Worm (Caenorhabditis elegans) whole organism, L4 larva: ENCODE data around the gene ccnk-1.

Experiments used
- F49E8.2 ChIP-seq: sonication (generic microtip); optimal IDR thresholded peaks from 2 replicates; lab custom pipeline; 2016; ENCODE audit warnings: missing compliant biosample characterization, mild to moderate bottlenecking, missing genetic modification characterization, borderline replicate concordance
- ama-1 ChIP-seq: fragments of 150-350 bp; optimal IDR thresholded peaks from 2 replicates; lab custom pipeline; 2014; ENCODE audit warnings: inconsistent platforms, mixed read lengths
- ceh-44 ChIP-seq: fragments of 200-800 bp; sonication (Bioruptor generic); IDR thresholded peaks from 2 replicates; pipeline ENCODE4 v1.3.6; 2022; ENCODE audit warnings: missing genetic modification reagents, missing genetic modification characterization, missing compliant biosample characterization
- ceh-82 ChIP-seq: sonication (generic microtip); optimal IDR thresholded peaks from 2 replicates; lab custom pipeline; 2017; ENCODE audit warnings: missing biosample characterization, missing genetic modification characterization
- dpl-1 ChIP-seq: fragments of 150-350 bp; optimal IDR thresholded peaks from 2 replicates; lab custom pipeline; 2014; ENCODE audit warnings: missing biosample characterization, missing genetic modification reagents, missing genetic modification characterization
- dve-1 ChIP-seq: sonication (generic microtip); optimal IDR thresholded peaks from 2 replicates; lab custom pipeline; 2017; ENCODE audit warnings: antibody characterized with exemption, mild to moderate bottlenecking, missing genetic modification characterization, missing compliant biosample characterization; ENCODE audit not compliant: insufficient read depth
- egl-27 ChIP-seq: sonication (generic microtip); optimal IDR thresholded peaks from 3 replicates; lab custom pipeline; 2017; ENCODE audit warnings: missing biosample characterization, missing genetic modification reagents, missing genetic modification characterization
- jun-1 ChIP-seq: fragments of 150-350 bp; optimal IDR thresholded peaks from 2 replicates; lab custom pipeline; 2014; ENCODE audit warnings: missing biosample characterization, missing genetic modification reagents, missing genetic modification characterization
- madf-5 ChIP-seq, 2 experiments: fragments of 200-800 bp; sonication (Bioruptor generic); IDR thresholded peaks; 2 replicates each; pipeline ENCODE4 v1.3.6; 2022; ENCODE audit warnings: missing compliant biosample characterization in 2 of 2, missing genetic modification characterization in 2 of 2
- madf-9 ChIP-seq: fragments of 200-800 bp; sonication (Bioruptor generic); conservative IDR thresholded peaks from 2 replicates; pipeline ENCODE4 v1.3.6; 2022; ENCODE audit warnings: missing genetic modification reagents, missing genetic modification characterization, missing compliant biosample characterization
- pha-4 ChIP-seq, 2 experiments: fragments of 150-350 bp in 1 of 2; fragments of 200-800 bp in 1 of 2; sonication (Bioruptor generic) in 1 of 2; IDR thresholded peaks in 1 of 2; optimal IDR thresholded peaks in 1 of 2; 2 replicates each; pipeline versions ENCODE4 v1.3.6 to Lab custom; 2014 to 2022; ENCODE audit warnings: missing genetic modification characterization in 2 of 2, missing genetic modification reagents in 2 of 2, missing biosample characterization in 1 of 2, missing compliant biosample characterization in 1 of 2
- unc-62 ChIP-seq, 3 experiments: fragments of 150-350 bp in 1 of 3; sonication (generic microtip); optimal IDR thresholded peaks in 2 of 3; peaks in 1 of 3; 1 replicate in 1 of 3; 2 replicates in 2 of 3; lab custom pipeline; 2014 to 2017; ENCODE audit warnings: missing biosample characterization in 3 of 3, missing genetic modification characterization in 3 of 3, missing genetic modification reagents in 3 of 3, missing genotype in 1 of 3

- no peak for TF ChIP-seq ceh-82 (tag; lab: Kevin White, UChicago)
- no peak for TF ChIP-seq pha-4 (GFP tag; IDR thresholded peaks at IDR 0.05; lab: Robert Waterston, UW)
- no peak for TF ChIP-seq pha-4 (tag; optimal IDR thresholded peaks at IDR 0.05; lab: Kevin White, UChicago)
- no peak for TF ChIP-seq ama-1 (lab: Kevin White, UChicago)
- no peak for TF ChIP-seq dpl-1 (GFP tag; lab: Kevin White, UChicago)
- TF ChIP-seq madf-9 (GFP tag; lab: Robert Waterston, UW) = no peak
- TF ChIP-seq dve-1 (tag; lab: Kevin White, UChicago) = no peak
- no peak for TF ChIP-seq ceh-44 (GFP tag; lab: Robert Waterston, UW)
- no peak for TF ChIP-seq unc-62 (GFP tag; optimal IDR thresholded peaks at IDR 0.05 in 1 of 2; lab: Kevin White, UChicago)
- TF ChIP-seq unc-62 (tag; optimal IDR thresholded peaks at IDR 0.05; lab: Kevin White, UChicago) = no peak
- TF ChIP-seq egl-27 (tag; lab: Kevin White, UChicago) = no peak
- TF ChIP-seq jun-1 (tag; lab: Kevin White, UChicago) = no peak
- no peak for TF ChIP-seq madf-5 (GFP tag; IDR thresholded peaks at IDR 0.05; lab: Robert Waterston, UW)
- TF ChIP-seq F49E8.2 = no peak
These were observed 35.5 kb upstream of the ccnk-1 start for ce11 chrV:14576745-14577373.
